Fruit fly (Drosophila melanogaster): ENCODE results near the gene CG9701.
A peak's percentile ranks its signal among the peaks of the same experiment; 100 is the strongest.

CG9701 gene

dm6 chr3L:16710258-16711020 is 22.9 kb upstream of the CG9701 start (continued):
- TF ChIP-seq h (GFP tag; optimal IDR thresholded peaks at IDR 0.05) (peak; percentile 17), CG9705 (GFP tag; optimal IDR thresholded peaks at IDR 0.05) (peak; percentile 4)

dm6 chr3L:16711430-16712228 is 21.7 kb upstream of the CG9701 start, which contains the start of the genes CG43954, Lasp and Dab:
Gene CG43954, minus strand, starts transcription at chr3L:16711677.
Gene Lasp, minus strand, starts transcription at chr3L:16711677.
Gene Dab, plus strand, starts transcription at chr3L:16712126.
- TF ChIP-seq CG9705 (GFP tag; optimal IDR thresholded peaks at IDR 0.05) (no peak), tai (GFP tag; optimal IDR thresholded peaks at IDR 0.05) (no peak), OdsH (GFP tag; optimal IDR thresholded peaks at IDR 0.05) (no peak), dsf (GFP tag; optimal IDR thresholded peaks at IDR 0.05; ENCODE audit: borderline replicate concordance) (peak; percentile 41), br (GFP tag; optimal IDR thresholded peaks at IDR 0.05) (no peak), pan (optimal IDR thresholded peaks at IDR 0.05) (no peak), N (GFP tag; optimal IDR thresholded peaks at IDR 0.05) (no peak), h (GFP tag; optimal IDR thresholded peaks at IDR 0.05) (peak; percentile 56), ey (GFP tag; optimal IDR thresholded peaks at IDR 0.05) (no peak), dl (GFP tag; optimal IDR thresholded peaks at IDR 0.05; ENCODE audit: insufficient read depth in 1 of 2, partially characterized antibody in 2 of 2) (no peak), foxo (GFP tag; optimal IDR thresholded peaks at IDR 0.05) (peak in 1 of 2 experiments; percentile 45), brk (GFP tag; optimal IDR thresholded peaks at IDR 0.05) (no peak), sage (GFP tag; optimal IDR thresholded peaks at IDR 0.05) (no peak), lola (GFP tag; optimal IDR thresholded peaks at IDR 0.05) (no peak), fru (GFP tag; optimal IDR thresholded peaks at IDR 0.05) (no peak), dmrt93B (GFP tag; optimal IDR thresholded peaks at IDR 0.05) (no peak), rgr (GFP tag; optimal IDR thresholded peaks at IDR 0.05) (peak; percentile 41), Hnf4 (GFP tag; optimal IDR thresholded peaks at IDR 0.05) (no peak), Myc (optimal IDR thresholded peaks at IDR 0.05) (peak; percentile 86), Hr83 (GFP tag; optimal IDR thresholded peaks at IDR 0.05; ENCODE audit: poor library complexity, severe bottlenecking) (peak; percentile 43), CrebA (GFP tag; optimal IDR thresholded peaks at IDR 0.05; ENCODE audit: borderline replicate concordance) (no peak), woc (GFP tag; optimal IDR thresholded peaks at IDR 0.05) (no peak), Abd-B (GFP tag; optimal IDR thresholded peaks at IDR 0.05) (no peak), Vsx2 (GFP tag; optimal IDR thresholded peaks at IDR 0.05; ENCODE audit: partially characterized antibody) (no peak), Rel (GFP tag; optimal IDR thresholded peaks at IDR 0.05) (no peak), Rel (tag; optimal IDR thresholded peaks at IDR 0.05) (peak; percentile 42), Dif (GFP tag; optimal IDR thresholded peaks at IDR 0.05; ENCODE audit: partially characterized antibody) (peak; percentile 17), HLH106 (tag; optimal IDR thresholded peaks at IDR 0.05) (no peak), Mio (GFP tag; optimal IDR thresholded peaks at IDR 0.05) (no peak), psq (GFP tag; optimal IDR thresholded peaks at IDR 0.05) (no peak), sv (GFP tag; optimal IDR thresholded peaks at IDR 0.05) (no peak), Dfd (GFP tag; optimal IDR thresholded peaks at IDR 0.05) (no peak), Jra (GFP tag; optimal IDR thresholded peaks at IDR 0.05) (peak; percentile 47), CG32264 (GFP tag; optimal IDR thresholded peaks at IDR 0.05) (no peak), Hr78 (GFP tag; optimal IDR thresholded peaks at IDR 0.05) (no peak), jim (GFP tag; optimal IDR thresholded peaks at IDR 0.05) (no peak), GATAd (GFP tag; optimal IDR thresholded peaks at IDR 0.05) (no peak), usp (GFP tag; optimal IDR thresholded peaks at IDR 0.05) (no peak), Sp1 (GFP tag; optimal IDR thresholded peaks at IDR 0.05) (peak; percentile 44)

All from whole organism, wandering third instar larva.